Fruit fly (Drosophila melanogaster): ENCODE measurements around the gene MFS10.
A peak's percentile ranks its signal among the peaks of the same experiment; 100 is the strongest.

MFS10 gene

dm6 chrX:13088025-13088805 is 40.6 kb upstream of the MFS10 start (continued):
- TF ChIP-seq ro (GFP tag; IDR thresholded peaks at IDR 0.05) (no peak), hth (optimal IDR thresholded peaks at IDR 0.05) (no peak), chm (GFP tag; IDR thresholded peaks at IDR 0.05) (0 out of 2 replicates have a peak, but pooled peaks have one; percentile 48), ase (GFP tag; IDR thresholded peaks at IDR 0.05) (no peak), bowl (GFP tag; IDR thresholded peaks at IDR 0.05) (no peak), H15 (GFP tag; IDR thresholded peaks at IDR 0.05) (no peak), CG18476 (GFP tag; optimal IDR thresholded peaks at IDR 0.05) (no peak), CG4404 (GFP tag; IDR thresholded peaks at IDR 0.05) (no peak), Optix (GFP tag; IDR thresholded peaks at IDR 0.05) (no peak), lov (optimal IDR thresholded peaks at IDR 0.05) (no peak), lov (GFP tag; IDR thresholded peaks at IDR 0.05) (no peak), CG18599 (GFP tag; optimal IDR thresholded peaks at IDR 0.05) (no peak), Xbp1 (GFP tag; optimal IDR thresholded peaks at IDR 0.05) (peak; percentile 33), CG14965 (GFP tag; optimal IDR thresholded peaks at IDR 0.05; ENCODE audit: borderline replicate concordance) (no peak), CG8089 (GFP tag; optimal IDR thresholded peaks at IDR 0.05) (no peak), CG13424 (tag; optimal IDR thresholded peaks at IDR 0.05) (peak; percentile 2), CG17802 (tag; optimal IDR thresholded peaks at IDR 0.05) (no peak), Eip74EF (GFP tag; optimal IDR thresholded peaks at IDR 0.05) (no peak), GATAe (GFP tag; conservative IDR thresholded peaks at IDR 0.05) (peak; percentile 36), TFAM (GFP tag; optimal IDR thresholded peaks at IDR 0.05) (no peak), trh (GFP tag; optimal IDR thresholded peaks at IDR 0.05) (no peak), wdn (GFP tag; IDR thresholded peaks at IDR 0.05) (no peak), gt (GFP tag; IDR thresholded peaks at IDR 0.05) (no peak), CG7271 (tag; optimal IDR thresholded peaks at IDR 0.05) (no peak), CG2129 (GFP tag; IDR thresholded peaks at IDR 0.05; ENCODE audit: partially characterized antibody) (no peak), Atf3 (GFP tag; optimal IDR thresholded peaks at IDR 0.05) (no peak), BtbVII (GFP tag; optimal IDR thresholded peaks at IDR 0.05) (no peak), CG14667 (GFP tag; IDR thresholded peaks at IDR 0.05) (no peak), CG15514 (GFP tag; optimal IDR thresholded peaks at IDR 0.05) (no peak), CG9437 (GFP tag; optimal IDR thresholded peaks at IDR 0.05) (peak; percentile 18), dpn (GFP tag; optimal IDR thresholded peaks at IDR 0.05) (peak in 1 of 2 experiments; percentile 17), CG6854 (GFP tag; optimal IDR thresholded peaks at IDR 0.05) (no peak), CG10147 (GFP tag; optimal IDR thresholded peaks at IDR 0.05) (no peak), psq (GFP tag; optimal IDR thresholded peaks at IDR 0.05) (no peak), CG8281 (tag; optimal IDR thresholded peaks at IDR 0.05) (no peak), CG7963 (GFP tag; IDR thresholded peaks at IDR 0.05; ENCODE audit: partially characterized antibody) (no peak), CG4730 (GFP tag; IDR thresholded peaks at IDR 0.05) (no peak), crp (GFP tag; optimal IDR thresholded peaks at IDR 0.05) (no peak), CG10959 (GFP tag; IDR thresholded peaks at IDR 0.05) (no peak), Hr3 (GFP tag; optimal IDR thresholded peaks at IDR 0.05) (no peak), CG10565 (GFP tag; optimal IDR thresholded peaks at IDR 0.05) (no peak), Deaf1 (tag; optimal IDR thresholded peaks at IDR 0.05) (peak; percentile 3), gcm (GFP tag; optimal IDR thresholded peaks at IDR 0.05) (no peak), CG6272 (GFP tag; IDR thresholded peaks at IDR 0.05) (no peak), CG10321 (GFP tag; IDR thresholded peaks at IDR 0.05) (no peak), H2.0 (GFP tag; IDR thresholded peaks at IDR 0.05) (no peak), lbe (GFP tag; optimal IDR thresholded peaks at IDR 0.05) (no peak), sd (tag; optimal IDR thresholded peaks at IDR 0.05) (no peak), so (GFP tag; IDR thresholded peaks at IDR 0.05) (no peak), lmd (GFP tag; IDR thresholded peaks at IDR 0.05) (no peak)

All from whole organism, embryonic.